Worm (Caenorhabditis elegans): ENCODE measurements around the gene metl-5.
"Not testable (repeated sequence)": the region's sequence is repeated elsewhere in the genome, so short reads cannot be mapped to it uniquely, and the experiment has no call there.

Gene metl-5

ce11 chrIII:4767869-4768645, 34.8 kb upstream of the metl-5 start:
- TF ChIP-seq blmp-1 (tag; optimal IDR thresholded peaks at IDR 0.05; ENCODE audit: insufficient read depth) (peak; percentile 26), C34F6.9 (tag; optimal IDR thresholded peaks at IDR 0.05) (no peak)

- TF ChIP-seq nhr-77 (tag; optimal IDR thresholded peaks at IDR 0.05): no peak
Measured at ce11 chrIII:4778003-4778402, 24.8 kb upstream of the metl-5 start, which contains the start of gene B0393.7. B0393.7 (minus strand) TSS chrIII:4778103.

- TF ChIP-seq crh-2 (tag; optimal IDR thresholded peaks at IDR 0.05): no peak
- TF ChIP-seq fos-1 (tag; optimal IDR thresholded peaks at IDR 0.05): peak; percentile 35
- TF ChIP-seq ZK546.5 (tag; optimal IDR thresholded peaks at IDR 0.05): no peak
Measured at ce11 chrIII:4779855-4780254, 23.0 kb upstream of the metl-5 start, which contains the start of gene B0393.9. B0393.9 (minus strand) TSS chrIII:4780157.

- not testable (repeated sequence) for TF ChIP-seq mbf-1, crh-2, elt-3 (tag; optimal IDR thresholded peaks at IDR 0.05)
Measured at ce11 chrIII:4781937-4782576, 20.8 kb upstream of the metl-5 start, which contains the start of the genes gex-5 and C38D4.10. gex-5 (minus strand) TSS chrIII:4781987. C38D4.10 (plus strand) TSS chrIII:4782526.

- TF ChIP-seq nhr-77, nhr-21, R02D3.7 (tag; optimal IDR thresholded peaks at IDR 0.05): not testable (repeated sequence)
Measured at ce11 chrIII:4785131-4785530, 17.7 kb upstream of the metl-5 start, which contains the start of gene enu-3.2. enu-3.2 (minus strand) TSS chrIII:4785235.

- TF ChIP-seq lin-13 (GFP tag; optimal IDR thresholded peaks at IDR 0.05): no peak
- no peak for TF ChIP-seq sem-4 (tag; optimal IDR thresholded peaks at IDR 0.05)
- no peak for TF ChIP-seq snpc-4 (tag; optimal IDR thresholded peaks at IDR 0.05)
- TF ChIP-seq lin-39 (tag; optimal IDR thresholded peaks at IDR 0.05): no peak
- TF ChIP-seq ceh-82 (tag; optimal IDR thresholded peaks at IDR 0.05): no peak
- TF ChIP-seq nhr-6 (tag; optimal IDR thresholded peaks at IDR 0.05): no peak
- TF ChIP-seq nhr-21 (tag; optimal IDR thresholded peaks at IDR 0.05): no peak
- TF ChIP-seq crh-2 (tag; optimal IDR thresholded peaks at IDR 0.05): no peak
- TF ChIP-seq ztf-1 (GFP tag; conservative IDR thresholded peaks at IDR 0.05): no peak
- no peak for TF ChIP-seq elt-1 (tag; optimal IDR thresholded peaks at IDR 0.05)
- TF ChIP-seq ZK546.5 (tag; optimal IDR thresholded peaks at IDR 0.05): no peak
- no peak for TF ChIP-seq sma-3 (GFP tag; optimal IDR thresholded peaks at IDR 0.05)
- TF ChIP-seq nhr-25 (tag; optimal IDR thresholded peaks at IDR 0.05): no peak
- no peak for TF ChIP-seq nhr-23 (tag; optimal IDR thresholded peaks at IDR 0.05)
- TF ChIP-seq C34F6.9 (tag; optimal IDR thresholded peaks at IDR 0.05): peak; percentile 65
- TF ChIP-seq mbf-1 (tag; optimal IDR thresholded peaks at IDR 0.05): no peak
- TF ChIP-seq unc-55 (GFP tag; optimal IDR thresholded peaks at IDR 0.05): peak; percentile 16
- TF ChIP-seq gmeb-1 (tag; optimal IDR thresholded peaks at IDR 0.05): peak; percentile 13
Measured at ce11 chrIII:4785714-4786113, 17.1 kb upstream of the metl-5 start, which contains the start of gene mel-28. mel-28 (plus strand) TSS chrIII:4786080.

ce11 chrIII:4792560-4793136, 10.2 kb upstream of the metl-5 start, which contains the start of gene mip-1:
mip-1 (plus strand) TSS chrIII:4793086.
- TF ChIP-seq nhr-129 (tag; optimal IDR thresholded peaks at IDR 0.05) (no peak), fos-1 (tag; optimal IDR thresholded peaks at IDR 0.05) (no peak), ztf-11 (tag; optimal IDR thresholded peaks at IDR 0.05) (no peak), lin-11 (tag; optimal IDR thresholded peaks at IDR 0.05) (no peak), lin-39 (tag; optimal IDR thresholded peaks at IDR 0.05) (no peak), sma-9 (GFP tag; optimal IDR thresholded peaks at IDR 0.05) (no peak), sma-9 (tag; optimal IDR thresholded peaks at IDR 0.05) (no peak), blmp-1 (tag; optimal IDR thresholded peaks at IDR 0.05; ENCODE audit: insufficient read depth) (no peak), nhr-23 (tag; optimal IDR thresholded peaks at IDR 0.05) (no peak)
